Worm (Caenorhabditis elegans): Measurements from ENCODE around the gene C53A3.3.

The C53A3.3 gene

ce11 chrV:5790497-5791280, 34.4 kb downstream of the C53A3.3 start, which contains the start of the genes nhr-142 and F44E7.9 (continued):
- TF ChIP-seq tbx-9 (tag; optimal IDR thresholded peaks at IDR 0.05; ENCODE audit: borderline replicate concordance) = no peak
- TF ChIP-seq chd-7 (tag; optimal IDR thresholded peaks at IDR 0.05) = peak; percentile 22
- TF ChIP-seq ztf-25 (GFP tag; IDR thresholded peaks at IDR 0.05) = 0 out of 2 replicates have a peak, but pooled peaks have one; percentile 9
- TF ChIP-seq zim-3 (tag; optimal IDR thresholded peaks at IDR 0.05) = no peak
- peak; percentile 86 for TF ChIP-seq attf-5 (GFP tag; optimal IDR thresholded peaks at IDR 0.05)
- TF ChIP-seq B0336.3 (GFP tag; IDR thresholded peaks at IDR 0.05) = peak; percentile 71
- peak; percentile 68 for TF ChIP-seq tbp1 (GFP tag; optimal IDR thresholded peaks at IDR 0.05)
- no peak for TF ChIP-seq T07F8.4 (tag; optimal IDR thresholded peaks at IDR 0.05)
- TF ChIP-seq rcor-1 (GFP tag; IDR thresholded peaks at IDR 0.05) = peak; percentile 87
- peak; percentile 54; the same call in 1 of the 2 replicates for TF ChIP-seq cebp-1 (GFP tag; IDR thresholded peaks at IDR 0.05)
- peak; percentile 84 for TF ChIP-seq cebp-1 (tag; optimal IDR thresholded peaks at IDR 0.05)
- peak; percentile 98 for TF ChIP-seq ztf-18 (tag; optimal IDR thresholded peaks at IDR 0.05)
- TF ChIP-seq let-526 (GFP tag; IDR thresholded peaks at IDR 0.05) = peak; percentile 67; the same call in 1 of the 2 replicates
- TF ChIP-seq F22D6.2 (tag; optimal IDR thresholded peaks at IDR 0.05) = peak; percentile 47
- no peak for TF ChIP-seq F55B11.4 (tag; optimal IDR thresholded peaks at IDR 0.05; ENCODE audit: borderline replicate concordance, insufficient read depth)
- TF ChIP-seq madf-6 (GFP tag; IDR thresholded peaks at IDR 0.05) = peak; percentile 78
- TF ChIP-seq B0035.1 (tag; optimal IDR thresholded peaks at IDR 0.05) = peak; percentile 43
- TF ChIP-seq dpff-1 (tag; optimal IDR thresholded peaks at IDR 0.05) = no peak
- no peak for TF ChIP-seq lsy-27 (tag; optimal IDR thresholded peaks at IDR 0.05; ENCODE audit: borderline replicate concordance, insufficient read depth)
- TF ChIP-seq bed-2 (GFP tag; IDR thresholded peaks at IDR 0.05) = no peak
- peak; percentile 84 for TF ChIP-seq lin-54 (GFP tag; optimal IDR thresholded peaks at IDR 0.05)
- peak; percentile 56 for TF ChIP-seq athp-1 (tag; optimal IDR thresholded peaks at IDR 0.05)
- TF ChIP-seq egl-44 (GFP tag; IDR thresholded peaks at IDR 0.05) = peak; percentile 48; the same call in 1 of the 2 replicates
- peak; percentile 65 for TF ChIP-seq F23B12.7 (tag; optimal IDR thresholded peaks at IDR 0.05; ENCODE audit: insufficient read depth)
- 0 out of 2 replicates have a peak, but pooled peaks have one; percentile 39 for TF ChIP-seq ztf-28 (GFP tag; IDR thresholded peaks at IDR 0.05)
- TF ChIP-seq rpc-1 (optimal IDR thresholded peaks at IDR 0.05) = peak; percentile 0
- no peak for TF ChIP-seq rpc-1 (tag; optimal IDR thresholded peaks at IDR 0.05)
- no peak for TF ChIP-seq ztf-6 (GFP tag; IDR thresholded peaks at IDR 0.05)
- peak; percentile 66 for TF ChIP-seq K12H6.12 (tag; optimal IDR thresholded peaks at IDR 0.05)
- TF ChIP-seq ekl-4 (GFP tag; IDR thresholded peaks at IDR 0.05) = peak; percentile 30; the same call in 1 of the 2 replicates
- peak; percentile 85 for TF ChIP-seq pbrm-1 (GFP tag; IDR thresholded peaks at IDR 0.05)
- no peak for TF ChIP-seq nhr-179 (tag; optimal IDR thresholded peaks at IDR 0.05)
- peak; percentile 58 for TF ChIP-seq hmg-1.2 (GFP tag; IDR thresholded peaks at IDR 0.05)
- peak; percentile 55 for TF ChIP-seq ZK185.1 (tag; optimal IDR thresholded peaks at IDR 0.05; ENCODE audit: poor library complexity, severe bottlenecking)
- 0 out of 2 replicates have a peak, but pooled peaks have one; percentile 57 for TF ChIP-seq madf-3 (GFP tag; IDR thresholded peaks at IDR 0.05)
- TF ChIP-seq lsl-1 (GFP tag; optimal IDR thresholded peaks at IDR 0.05) = peak; percentile 73
- TF ChIP-seq snpc-1.3 (tag; optimal IDR thresholded peaks at IDR 0.05; ENCODE audit: insufficient read depth) = no peak
- TF ChIP-seq cebp-2 (GFP tag; IDR thresholded peaks at IDR 0.05) = no peak
- TF ChIP-seq nfyb-1 (GFP tag; IDR thresholded peaks at IDR 0.05) = peak; percentile 63; the same call in 1 of the 2 replicates
- peak; percentile 71 for TF ChIP-seq madf-10 (tag; optimal IDR thresholded peaks at IDR 0.05)
- TF ChIP-seq F57A8.1 (GFP tag; optimal IDR thresholded peaks at IDR 0.05) = no peak
- TF ChIP-seq nfya-2 (GFP tag; IDR thresholded peaks at IDR 0.05) = no peak
- TF ChIP-seq dpl-1 (GFP tag; optimal IDR thresholded peaks at IDR 0.05) = peak; percentile 50
- TF ChIP-seq ceh-79 (tag; optimal IDR thresholded peaks at IDR 0.05) = no peak
- no peak for TF ChIP-seq sdz-38 (tag; optimal IDR thresholded peaks at IDR 0.05)
- no peak for TF ChIP-seq lag-1 (GFP tag; IDR thresholded peaks at IDR 0.05)
- peak; percentile 59 for TF ChIP-seq somi-1 (GFP tag; optimal IDR thresholded peaks at IDR 0.05)

Data from whole organism, young adult.